Worm (Caenorhabditis elegans) whole organism, L3 larva: ENCODE measurements around the gene lit-1.

Experiments
- ama-1 ChIP-seq: fragments of 150-350 bp; optimal IDR thresholded peaks from 2 replicates; lab custom pipeline; 2018
- ceh-82 ChIP-seq: fragments of 150-350 bp; optimal IDR thresholded peaks from 2 replicates; lab custom pipeline; 2014; ENCODE audit warnings: missing biosample characterization, missing genetic modification characterization
- fkh-2 ChIP-seq: fragments of 150-350 bp; optimal IDR thresholded peaks from 2 replicates; lab custom pipeline; 2014; ENCODE audit warnings: missing biosample characterization, missing genetic modification reagents, missing genetic modification characterization
- lin-15B ChIP-seq: fragments of 150-350 bp; optimal IDR thresholded peaks from 2 replicates; lab custom pipeline; 2014; ENCODE audit warnings: missing biosample characterization, missing genetic modification characterization
- nhr-11 ChIP-seq: fragments of 150-350 bp; optimal IDR thresholded peaks from 2 replicates; lab custom pipeline; 2014; ENCODE audit warnings: missing biosample characterization, missing genetic modification characterization
- nhr-76 ChIP-seq: fragments of 150-350 bp; sonication (generic microtip); optimal IDR thresholded peaks from 5 replicates; lab custom pipeline; 2014; ENCODE audit warnings: missing biosample characterization, missing genetic modification characterization
- nhr-77 ChIP-seq: fragments of 150-350 bp; optimal IDR thresholded peaks from 2 replicates; lab custom pipeline; 2014; ENCODE audit warnings: missing biosample characterization, missing genetic modification characterization
- unc-62 ChIP-seq: fragments of 150-350 bp; sonication (generic microtip); optimal IDR thresholded peaks from 4 replicates; lab custom pipeline; 2014; ENCODE audit warnings: missing biosample characterization, missing genetic modification reagents, missing genetic modification characterization

- TF ChIP-seq nhr-76 (tag; lab: Kevin White, UChicago) (no peak), unc-62 (GFP tag; lab: Kevin White, UChicago) (no peak), ceh-82 (tag; lab: Kevin White, UChicago) (no peak), nhr-77 (tag; lab: Kevin White, UChicago) (no peak), fkh-2 (tag; lab: Kevin White, UChicago) (no peak), ama-1 (lab: Kevin White, UChicago) (no peak), lin-15B (tag; lab: Kevin White, UChicago) (no peak), nhr-11 (tag; lab: Kevin White, UChicago) (no peak)
Measured at ce11 chrIII:13762046-13762445, 60.3 kb downstream of the lit-1 start, which contains the start of gene dbn-1.
